Worm (Caenorhabditis elegans) whole organism, young adult: ENCODE results near the gene C14A6.12.

ENCODE experiments used
- attf-6 ChIP-seq: fragments of 200-800 bp; sonication (Bioruptor generic); IDR thresholded peaks from 2 replicates; pipeline ENCODE4 v1.3.6; 2022; ENCODE audit warnings: missing genetic modification reagents, missing genetic modification characterization, missing compliant biosample characterization
- bed-1 ChIP-seq: fragments of 200-800 bp; sonication (Bioruptor generic); IDR thresholded peaks from 2 replicates; pipeline ENCODE4 v1.3.6; 2022; ENCODE audit warnings: missing genetic modification reagents, missing genetic modification characterization, missing compliant biosample characterization
- nhr-27 ChIP-seq: fragments of 200-800 bp; sonication (Bioruptor generic); optimal IDR thresholded peaks from 2 replicates; lab custom pipeline; 2018; ENCODE audit warnings: mild to moderate bottlenecking, missing genetic modification characterization, moderate library complexity, missing compliant biosample characterization

DNA sequence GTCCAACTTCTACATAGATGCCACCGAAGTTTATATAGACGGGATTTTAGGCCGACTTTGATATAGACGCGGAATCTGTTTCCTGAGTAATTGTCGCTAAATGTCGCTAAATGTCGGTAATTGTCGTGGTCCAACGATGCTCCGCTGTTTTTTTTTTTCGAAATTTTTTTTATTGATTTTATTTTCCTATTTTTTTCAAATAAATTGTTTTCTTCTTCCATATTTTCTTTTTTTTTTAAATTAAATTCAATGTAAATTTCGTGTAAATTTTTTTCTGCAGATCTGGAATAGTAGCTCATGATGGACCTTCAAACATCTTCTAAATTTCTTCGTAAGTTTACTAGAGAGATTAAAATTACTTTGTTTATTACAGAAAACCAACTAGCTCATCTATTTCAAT, 22.4 kb upstream of the C14A6.12 start, which contains the start of gene C31G12.3:
- TF ChIP-seq attf-6 (GFP tag; lab: Robert Waterston, UW), result no peak
- TF ChIP-seq nhr-27 (tag; lab: Kevin White, UChicago), result no peak
- no peak for TF ChIP-seq bed-1 (GFP tag; lab: Robert Waterston, UW)
